Worm (Caenorhabditis elegans) whole organism, L4 larva: ENCODE measurements around the gene K07H8.5.

Experiments
- F26F4.8 ChIP-seq: fragments of 200-800 bp; sonication (Bioruptor generic); conservative IDR thresholded peaks from 2 replicates; pipeline ENCODE4 v1.3.6; 2022; ENCODE audit warnings: missing genetic modification characterization, missing compliant biosample characterization
- aha-1 ChIP-seq: fragments of 150-350 bp; peaks from one replicate; lab custom pipeline; 2014; ENCODE audit warnings: missing biosample characterization, missing genetic modification characterization
- arid-1 ChIP-seq: fragments of 200-800 bp; sonication (Bioruptor generic); conservative IDR thresholded peaks from 2 replicates; pipeline ENCODE4 v1.3.6; 2022; ENCODE audit warnings: missing genetic modification reagents, missing genetic modification characterization, missing compliant biosample characterization
- ceh-82 ChIP-seq: sonication (generic microtip); optimal IDR thresholded peaks from 2 replicates; lab custom pipeline; 2017; ENCODE audit warnings: missing biosample characterization, missing genetic modification characterization
- cey-2 ChIP-seq: sonication (generic microtip); optimal IDR thresholded peaks from 3 replicates; lab custom pipeline; 2017; ENCODE audit warnings: missing genetic modification characterization, mild to moderate bottlenecking, missing compliant biosample characterization, antibody characterized with exemption, borderline replicate concordance; ENCODE audit not compliant: insufficient read depth
- dve-1 ChIP-seq: sonication (generic microtip); optimal IDR thresholded peaks from 2 replicates; lab custom pipeline; 2017; ENCODE audit warnings: antibody characterized with exemption, mild to moderate bottlenecking, missing genetic modification characterization, missing compliant biosample characterization; ENCODE audit not compliant: insufficient read depth
- fkh-10 ChIP-seq: fragments of 150-350 bp; optimal IDR thresholded peaks from 2 replicates; lab custom pipeline; 2014; ENCODE audit warnings: missing biosample characterization, missing genetic modification reagents, missing genetic modification characterization
- hmg-1.1 ChIP-seq: fragments of 200-800 bp; sonication (Bioruptor generic); IDR thresholded peaks from 2 replicates; pipeline ENCODE4 v1.3.6; 2022; ENCODE audit warnings: missing genetic modification reagents, missing genetic modification characterization, missing compliant biosample characterization
- nhr-25 ChIP-seq: sonication (generic microtip); optimal IDR thresholded peaks from 2 replicates; lab custom pipeline; 2017; ENCODE audit warnings: missing genetic modification characterization, mild to moderate bottlenecking, missing compliant biosample characterization, antibody characterized with exemption, moderate library complexity, borderline replicate concordance; ENCODE audit not compliant: insufficient read depth
- nhr-42 ChIP-seq: fragments of 200-800 bp; sonication (Bioruptor generic); IDR thresholded peaks from 2 replicates; pipeline ENCODE4 v1.3.6; 2022; ENCODE audit warnings: missing genetic modification characterization, missing compliant biosample characterization
- saeg-2 ChIP-seq: fragments of 200-800 bp; sonication (Bioruptor generic); IDR thresholded peaks from 2 replicates; pipeline ENCODE4 v1.3.6; 2022; ENCODE audit warnings: missing genetic modification reagents, missing genetic modification characterization, missing compliant biosample characterization
- sdz-12 ChIP-seq: fragments of 200-800 bp; sonication (Bioruptor generic); optimal IDR thresholded peaks from 2 replicates; lab custom pipeline; 2018; ENCODE audit warnings: mild to moderate bottlenecking, missing genetic modification characterization, missing compliant biosample characterization
- set-16 ChIP-seq: fragments of 200-800 bp; sonication (Bioruptor generic); IDR thresholded peaks from 2 replicates; pipeline ENCODE4 v1.3.6; 2022; ENCODE audit warnings: missing genetic modification reagents, missing genetic modification characterization, missing compliant biosample characterization
- zag-1 ChIP-seq: fragments of 150-350 bp; optimal IDR thresholded peaks from 2 replicates; lab custom pipeline; 2014; ENCODE audit warnings: missing biosample characterization, missing genetic modification characterization
- zip-11 ChIP-seq: fragments of 200-800 bp; sonication (Bioruptor generic); IDR thresholded peaks from 2 replicates; pipeline ENCODE4 v1.3.6; 2022; ENCODE audit warnings: missing genetic modification characterization, missing compliant biosample characterization
- ztf-7 ChIP-seq: fragments of 150-350 bp; optimal IDR thresholded peaks from 2 replicates; lab custom pipeline; 2014; ENCODE audit warnings: missing biosample characterization, missing genetic modification characterization

K07H8.5 gene

DNA sequence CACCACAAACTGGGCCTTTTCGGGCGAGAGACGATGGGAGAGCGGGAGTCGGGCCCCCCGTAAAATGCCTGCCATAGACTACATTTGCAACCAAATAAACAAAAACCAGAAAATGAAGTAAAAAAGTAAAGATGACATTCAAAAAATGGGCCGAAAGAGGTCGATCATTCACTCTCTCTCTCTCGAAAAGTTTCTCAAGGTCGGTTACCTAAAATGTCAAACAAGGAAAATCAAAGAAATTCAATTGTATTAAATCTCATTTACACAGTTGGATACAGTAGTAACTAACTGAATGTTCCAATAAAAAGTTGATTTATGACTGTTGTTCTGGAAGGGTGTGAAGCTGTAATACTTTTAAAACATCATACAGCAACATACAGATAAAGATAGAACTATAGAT, 50.7 kb downstream of the K07H8.5 start:
- TF ChIP-seq nhr-25 (tag; lab: Kevin White, UChicago) (no peak), arid-1 (GFP tag; lab: Robert Waterston, UW) (no peak), dve-1 (tag; lab: Kevin White, UChicago) (no peak), ztf-7 (tag; lab: Kevin White, UChicago) (no peak), set-16 (GFP tag; lab: Robert Waterston, UW) (no peak), aha-1 (tag; lab: Kevin White, UChicago) (no peak), fkh-10 (GFP tag; lab: Kevin White, UChicago) (no peak), nhr-42 (GFP tag; lab: Robert Waterston, UW) (no peak), hmg-1.1 (GFP tag; lab: Robert Waterston, UW) (no peak), cey-2 (tag; lab: Kevin White, UChicago) (no peak), saeg-2 (no peak), zip-11 (GFP tag; lab: Robert Waterston, UW) (no peak), zag-1 (tag; lab: Kevin White, UChicago) (no peak), F26F4.8 (GFP tag; lab: Robert Waterston, UW) (no peak), ceh-82 (tag; lab: Kevin White, UChicago) (no peak), sdz-12 (GFP tag; lab: Kevin White, UChicago) (no peak)
